Worm (Caenorhabditis elegans) whole organism, L2 larva: Measurements from ENCODE around the gene nhr-124.

Experiments used
- R02D3.7 ChIP-seq: fragments of 150-350 bp; optimal IDR thresholded peaks from 2 replicates; lab custom pipeline; 2014; ENCODE audit warnings: missing biosample characterization, missing genetic modification characterization
- nhr-25 ChIP-seq: fragments of 150-350 bp; sonication (generic microtip); optimal IDR thresholded peaks from 3 replicates; lab custom pipeline; 2014; ENCODE audit warnings: missing biosample characterization, missing genetic modification characterization
- skn-1 ChIP-seq: sonication (generic microtip); optimal IDR thresholded peaks from 2 replicates; lab custom pipeline; 2017; ENCODE audit warnings: missing biosample characterization, missing genetic modification characterization
- unc-39 ChIP-seq: fragments of 150-350 bp; optimal IDR thresholded peaks from 2 replicates; lab custom pipeline; 2014; ENCODE audit warnings: missing biosample characterization, missing genetic modification characterization

ce11 chrV:3860123-3860522 lies 25.9 kb downstream of the nhr-124 start, which contains the start of gene nhr-189:
- TF ChIP-seq unc-39 (tag; lab: Kevin White, UChicago) (no peak), skn-1 (tag; lab: Kevin White, UChicago) (no peak), nhr-25 (tag; lab: Kevin White, UChicago) (no peak), R02D3.7 (no peak)
